Worm (Caenorhabditis elegans): ENCODE measurements around the gene C06H5.13.

DNA sequence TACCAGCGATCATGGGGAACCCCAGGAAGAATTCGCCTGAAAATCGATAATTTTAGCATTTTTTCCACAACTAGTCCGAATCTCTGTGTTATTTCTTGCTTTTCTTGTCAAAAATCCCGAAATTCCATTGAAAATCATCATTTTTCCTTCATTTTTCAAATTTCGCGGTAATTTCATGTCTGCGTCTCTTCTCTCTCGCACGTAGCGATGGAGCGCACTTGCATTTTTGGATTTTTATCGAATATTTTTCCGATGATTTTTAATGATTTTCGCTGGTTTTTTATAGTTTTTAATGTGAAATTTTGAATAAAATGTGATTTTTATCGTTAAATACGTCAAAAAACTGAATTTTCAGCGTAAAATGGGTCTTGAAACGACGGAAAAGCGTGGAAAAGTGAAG, 23.9 kb upstream of the C06H5.13 start, which contains the start of gene E01B7.2:
- TF ChIP-seq flt-1 (GFP tag; IDR thresholded peaks at IDR 0.05): no peak
- TF ChIP-seq ztf-23 (GFP tag; IDR thresholded peaks at IDR 0.05): no peak
- TF ChIP-seq T22C8.4 (GFP tag; IDR thresholded peaks at IDR 0.05): no peak
- no peak for TF ChIP-seq cog-1 (tag; optimal IDR thresholded peaks at IDR 0.05)
- no peak for TF ChIP-seq tab-1 (GFP tag; IDR thresholded peaks at IDR 0.05)
- TF ChIP-seq klf-2 (GFP tag; conservative IDR thresholded peaks at IDR 0.05): no peak
- no peak for TF ChIP-seq ref-1 (GFP tag; conservative IDR thresholded peaks at IDR 0.05)
- TF ChIP-seq med-1 (GFP tag; optimal IDR thresholded peaks at IDR 0.05; ENCODE audit: insufficient read depth): no peak
- no peak for TF ChIP-seq ztf-29 (GFP tag; IDR thresholded peaks at IDR 0.05)
